Fruit fly (Drosophila melanogaster) whole organism, embryonic: Measurements from ENCODE around the gene CG9263.

Experiments
- CG10543 ChIP-seq: fragments of 200-800 bp; sonication (Bioruptor generic); optimal IDR thresholded peaks from 3 replicates; lab custom pipeline; 2017; ENCODE audit warnings: missing biosample characterization, mild to moderate bottlenecking, missing genetic modification characterization, moderate library complexity
- CG11247 ChIP-seq: fragments of 200-800 bp; sonication (Bioruptor generic); IDR thresholded peaks from 2 replicates; pipeline ENCODE4 v1.3.6; 2022; ENCODE audit warnings: missing biosample characterization, missing genetic modification characterization
- CG11723 ChIP-seq: fragments of 200-800 bp; sonication (Bioruptor generic); optimal IDR thresholded peaks from 2 replicates; lab custom pipeline; 2017; ENCODE audit warnings: missing biosample characterization, mild to moderate bottlenecking, missing genetic modification characterization
- CG14860 ChIP-seq: fragments of 200-800 bp; sonication (Bioruptor generic); IDR thresholded peaks from 3 replicates; pipeline ENCODE4 v1.3.6; 2022; ENCODE audit warnings: missing biosample characterization, missing genetic modification characterization; ENCODE audit not compliant: partially characterized antibody
- CG1529 ChIP-seq: fragments of 200-800 bp; sonication (Bioruptor generic); optimal IDR thresholded peaks from 3 replicates; lab custom pipeline; 2018; ENCODE audit warnings: missing biosample characterization, missing genetic modification characterization
- CG15601 ChIP-seq: fragments of 200-800 bp; sonication (Bioruptor generic); optimal IDR thresholded peaks from 3 replicates; lab custom pipeline; 2019; ENCODE audit warnings: missing biosample characterization, mild to moderate bottlenecking, missing genetic modification characterization, moderate library complexity
- CG17829 ChIP-seq: fragments of 200-800 bp; optimal IDR thresholded peaks from 2 replicates; lab custom pipeline; 2019; ENCODE audit warnings: missing biosample characterization, mild to moderate bottlenecking, missing genetic modification characterization, moderate library complexity
- CG18011 ChIP-seq: fragments of 200-800 bp; sonication (Bioruptor generic); optimal IDR thresholded peaks from 2 replicates; lab custom pipeline; 2017; ENCODE audit warnings: missing biosample characterization, missing genetic modification characterization, mild to moderate bottlenecking, moderate library complexity, missing genotype
- CG33557 ChIP-seq: fragments of 200-800 bp; sonication (Bioruptor generic); optimal IDR thresholded peaks from 2 replicates; lab custom pipeline; 2019; ENCODE audit warnings: missing biosample characterization, mild to moderate bottlenecking, missing genetic modification characterization, moderate library complexity
- CG3407 ChIP-seq: fragments of 200-800 bp; sonication (Bioruptor generic); optimal IDR thresholded peaks from 2 replicates; lab custom pipeline; 2018; ENCODE audit warnings: missing biosample characterization, mild to moderate bottlenecking, missing genetic modification characterization
- CG34376 ChIP-seq: fragments of 200-800 bp; sonication (Bioruptor generic); optimal IDR thresholded peaks from 2 replicates; lab custom pipeline; 2018; ENCODE audit warnings: missing biosample characterization, mild to moderate bottlenecking, missing genetic modification characterization
- CG3847 ChIP-seq: fragments of 200-800 bp; sonication (Bioruptor generic); IDR thresholded peaks from 2 replicates; pipeline ENCODE4 v1.3.6; 2022; ENCODE audit warnings: missing biosample characterization, missing genetic modification characterization
- CG7963 ChIP-seq: fragments of 200-800 bp; sonication (Bioruptor generic); IDR thresholded peaks from 3 replicates; pipeline ENCODE4 v1.3.6; 2022; ENCODE audit warnings: missing biosample characterization, missing genetic modification characterization; ENCODE audit not compliant: partially characterized antibody
- CG8388 ChIP-seq: fragments of 200-800 bp; sonication (Bioruptor generic); optimal IDR thresholded peaks from 2 replicates; lab custom pipeline; 2019; ENCODE audit warnings: missing biosample characterization, mild to moderate bottlenecking, missing genetic modification characterization, moderate library complexity
- CG8765 ChIP-seq: fragments of 200-800 bp; sonication (Bioruptor generic); IDR thresholded peaks from 2 replicates; pipeline ENCODE4 v1.3.6; 2022; ENCODE audit warnings: missing biosample characterization, missing genetic modification characterization
- CG9609 ChIP-seq: fragments of 200-800 bp; sonication (Bioruptor generic); optimal IDR thresholded peaks from 3 replicates; lab custom pipeline; 2016; ENCODE audit warnings: missing biosample characterization, missing genetic modification characterization
- Dfd ChIP-seq, 2 experiments: fragments of >200 bp; optimal IDR thresholded peaks; 2 replicates each; lab custom pipeline; 2017; ENCODE audit warnings: missing biosample characterization in 2 of 2, missing genetic modification characterization in 2 of 2
- GATAe ChIP-seq: fragments of 200-800 bp; sonication (Bioruptor generic); conservative IDR thresholded peaks from 2 replicates; pipeline ENCODE4 v1.3.6; 2022; ENCODE audit warnings: missing biosample characterization, missing genetic modification characterization
- Hmr ChIP-seq: fragments of 200-800 bp; sonication (Bioruptor generic); optimal IDR thresholded peaks from 3 replicates; lab custom pipeline; 2017; ENCODE audit warnings: mild to moderate bottlenecking, missing biosample characterization, missing genetic modification reagents, missing genetic modification characterization
- Jarid2 ChIP-seq: fragments of 200-800 bp; sonication (Bioruptor generic); optimal IDR thresholded peaks from 3 replicates; lab custom pipeline; 2017; ENCODE audit warnings: mild to moderate bottlenecking, missing biosample characterization, missing genetic modification reagents, missing genetic modification characterization
- MESR4 ChIP-seq: fragments of 200-800 bp; sonication (Bioruptor generic); optimal IDR thresholded peaks from 2 replicates; lab custom pipeline; 2018; ENCODE audit warnings: missing biosample characterization, mild to moderate bottlenecking, missing genetic modification characterization, moderate library complexity
- Max ChIP-seq: fragments of 200-800 bp; sonication (Bioruptor generic); optimal IDR thresholded peaks from 2 replicates; lab custom pipeline; 2016; ENCODE audit warnings: missing biosample characterization, mild to moderate bottlenecking, missing genetic modification characterization
- NK7.1 ChIP-seq: fragments of 200-800 bp; sonication (Bioruptor generic); optimal IDR thresholded peaks from 3 replicates; lab custom pipeline; 2016; ENCODE audit warnings: missing biosample characterization, missing genetic modification characterization
- Opbp ChIP-seq: fragments of 200-800 bp; sonication (Bioruptor generic); IDR thresholded peaks from 3 replicates; pipeline ENCODE4 v1.3.6; 2022; ENCODE audit warnings: missing biosample characterization, missing genetic modification characterization; ENCODE audit not compliant: partially characterized antibody
- Rx ChIP-seq: fragments of 200-800 bp; sonication (Bioruptor generic); IDR thresholded peaks from 2 replicates; pipeline ENCODE4 v1.3.6; 2022; ENCODE audit warnings: missing biosample characterization, missing genetic modification characterization
- Scr ChIP-seq: fragments of 200-800 bp; sonication (Bioruptor generic); IDR thresholded peaks from 2 replicates; pipeline ENCODE4 v1.3.6; 2022; ENCODE audit warnings: missing biosample characterization, missing genetic modification characterization; ENCODE audit not compliant: partially characterized antibody
- ab ChIP-seq: fragments of 200-800 bp; sonication (Bioruptor generic); optimal IDR thresholded peaks from 2 replicates; lab custom pipeline; 2016; ENCODE audit warnings: missing biosample characterization, missing genetic modification characterization
- abd-A ChIP-seq: fragments of 200-800 bp; sonication (Bioruptor generic); optimal IDR thresholded peaks from 3 replicates; lab custom pipeline; 2019; ENCODE audit warnings: missing biosample characterization, mild to moderate bottlenecking, missing genetic modification characterization, moderate library complexity
- ara ChIP-seq: fragments of 200-800 bp; sonication (Bioruptor generic); IDR thresholded peaks from 2 replicates; pipeline ENCODE4 v1.3.6; 2022; ENCODE audit warnings: missing biosample characterization, missing genetic modification characterization
- bab2 ChIP-seq: fragments of 200-800 bp; sonication (Bioruptor generic); optimal IDR thresholded peaks from 2 replicates; lab custom pipeline; 2016; ENCODE audit warnings: missing biosample characterization, missing genetic modification characterization
- bigmax ChIP-seq: fragments of 200-800 bp; sonication (Bioruptor generic); optimal IDR thresholded peaks from 2 replicates; lab custom pipeline; 2018; ENCODE audit warnings: missing biosample characterization, mild to moderate bottlenecking, missing genetic modification characterization
- chm ChIP-seq: fragments of 200-800 bp; sonication (Bioruptor generic); IDR thresholded peaks from 2 replicates; pipeline ENCODE4 v1.3.6; 2022; ENCODE audit warnings: missing biosample characterization, missing genetic modification characterization
- dimm ChIP-seq: fragments of 200-800 bp; sonication (Bioruptor generic); IDR thresholded peaks from 2 replicates; pipeline ENCODE4 v1.3.6; 2022; ENCODE audit warnings: missing biosample characterization, missing genetic modification characterization
- dmrt11E ChIP-seq: fragments of 200-800 bp; sonication (Bioruptor generic); optimal IDR thresholded peaks from 3 replicates; lab custom pipeline; 2018; ENCODE audit warnings: missing biosample characterization, mild to moderate bottlenecking, missing genetic modification characterization, moderate library complexity
- eve ChIP-seq, 2 experiments: fragments of >200 bp; optimal IDR thresholded peaks; 2 replicates each; lab custom pipeline; 2017; ENCODE audit warnings: missing biosample characterization in 2 of 2, missing genetic modification characterization in 2 of 2
- fru ChIP-seq: fragments of >200 bp; optimal IDR thresholded peaks from 2 replicates; lab custom pipeline; 2017
- grn ChIP-seq: fragments of 200-800 bp; sonication (Bioruptor generic); optimal IDR thresholded peaks from 3 replicates; lab custom pipeline; 2017; ENCODE audit warnings: missing biosample characterization, missing genetic modification characterization
- gro ChIP-seq: fragments of 200-800 bp; sonication (Bioruptor generic); optimal IDR thresholded peaks from 2 replicates; lab custom pipeline; 2016; ENCODE audit warnings: missing biosample characterization, missing genetic modification characterization
- nerfin-2 ChIP-seq: fragments of 200-800 bp; sonication (Bioruptor generic); IDR thresholded peaks from 2 replicates; pipeline ENCODE4 v1.3.6; 2022; ENCODE audit warnings: missing biosample characterization, missing genetic modification characterization; ENCODE audit not compliant: partially characterized antibody
- oc ChIP-seq: fragments of 200-800 bp; sonication (Bioruptor generic); optimal IDR thresholded peaks from 2 replicates; lab custom pipeline; 2018; ENCODE audit warnings: missing biosample characterization, mild to moderate bottlenecking, missing genetic modification characterization, moderate library complexity
- p53 ChIP-seq: fragments of 200-800 bp; sonication (Bioruptor generic); optimal IDR thresholded peaks from 2 replicates; lab custom pipeline; 2016; ENCODE audit warnings: missing biosample characterization, missing genetic modification characterization
- psq ChIP-seq: fragments of 200-800 bp; sonication (Bioruptor generic); optimal IDR thresholded peaks from 2 replicates; lab custom pipeline; 2017; ENCODE audit warnings: missing biosample characterization, missing genetic modification characterization
- pzg ChIP-seq: fragments of 200-800 bp; sonication (Bioruptor generic); optimal IDR thresholded peaks from 3 replicates; lab custom pipeline; 2018; ENCODE audit warnings: missing biosample characterization, mild to moderate bottlenecking, missing genetic modification characterization, moderate library complexity
- ro ChIP-seq: fragments of 200-800 bp; sonication (Bioruptor generic); IDR thresholded peaks from 2 replicates; pipeline ENCODE4 v1.3.6; 2022; ENCODE audit warnings: missing biosample characterization, missing genetic modification characterization
- slbo ChIP-seq: fragments of 200-800 bp; sonication (Bioruptor generic); IDR thresholded peaks from 2 replicates; pipeline ENCODE4 v1.3.6; 2022; ENCODE audit warnings: missing biosample characterization, missing genetic modification characterization
- slou ChIP-seq: fragments of 200-800 bp; sonication (Bioruptor generic); optimal IDR thresholded peaks from 3 replicates; lab custom pipeline; 2016; ENCODE audit warnings: missing biosample characterization, missing genetic modification characterization
- tgo ChIP-seq: fragments of 200-800 bp; sonication (Bioruptor generic); IDR thresholded peaks from 3 replicates; pipeline ENCODE4 v1.3.6; 2022; ENCODE audit warnings: missing biosample characterization, missing genetic modification characterization
- ttk ChIP-seq: fragments of 200-800 bp; sonication (Bioruptor generic); IDR thresholded peaks from 2 replicates; pipeline ENCODE4 v2.1.2; 2022; ENCODE audit warnings: missing biosample characterization, missing genetic modification characterization
- twi ChIP-seq: fragments of 200-800 bp; optimal IDR thresholded peaks from 2 replicates; lab custom pipeline; 2019; ENCODE audit warnings: missing biosample characterization, mild to moderate bottlenecking, missing genetic modification characterization, moderate library complexity

CG9263 gene

dm6 chr2L:13547738-13548726 is 5.7 kb upstream of the CG9263 start (continued):
- TF ChIP-seq nerfin-2 (GFP tag; lab: Robert Waterston, UW) (no peak), dimm (GFP tag; lab: Robert Waterston, UW) (no peak), bab2 (GFP tag; lab: Kevin White, UChicago) (peak; percentile 42), eve (GFP tag; optimal IDR thresholded peaks at IDR 0.05; lab: Kevin White, UChicago) (no peak), Dfd (GFP tag; optimal IDR thresholded peaks at IDR 0.05; lab: Kevin White, UChicago) (peak in 1 of 2 experiments; percentile 72), CG3847 (no peak), CG17829 (tag; lab: Kevin White, UChicago) (peak; percentile 12), chm (GFP tag; lab: Robert Waterston, UW) (no peak), ro (GFP tag; lab: Robert Waterston, UW) (no peak), CG14860 (GFP tag; lab: Robert Waterston, UW) (no peak), Jarid2 (GFP tag; lab: Kevin White, UChicago) (no peak), CG11247 (GFP tag; lab: Robert Waterston, UW) (no peak), grn (GFP tag; lab: Kevin White, UChicago) (no peak), CG9609 (GFP tag; lab: Kevin White, UChicago) (peak; percentile 68), gro (peak; percentile 6), ara (GFP tag; lab: Robert Waterston, UW) (no peak), CG11723 (GFP tag; lab: Kevin White, UChicago) (no peak), MESR4 (GFP tag; lab: Kevin White, UChicago) (no peak), ab (GFP tag; lab: Kevin White, UChicago) (no peak), pzg (no peak), ttk (GFP tag; lab: Robert Waterston, UW) (0 out of 2 replicates have a peak, but pooled peaks have one; percentile 35), bigmax (GFP tag; lab: Kevin White, UChicago) (no peak), CG7963 (0 out of 3 replicates have a peak, but pooled peaks have one; percentile 27), CG33557 (GFP tag; lab: Kevin White, UChicago) (no peak), abd-A (tag; lab: Kevin White, UChicago) (peak; percentile 92), CG3407 (no peak), CG8388 (GFP tag; lab: Kevin White, UChicago) (peak; percentile 11), tgo (no peak), slbo (GFP tag; lab: Robert Waterston, UW) (peak; percentile 63), CG15601 (tag; lab: Kevin White, UChicago) (no peak), twi (tag; lab: Kevin White, UChicago) (peak; percentile 14), slou (GFP tag; lab: Kevin White, UChicago) (no peak), Max (GFP tag; lab: Kevin White, UChicago) (peak; percentile 27), p53 (GFP tag; lab: Kevin White, UChicago) (no peak), Scr (GFP tag; lab: Robert Waterston, UW) (no peak), CG34376 (GFP tag; lab: Kevin White, UChicago) (peak; percentile 40), GATAe (GFP tag; lab: Robert Waterston, UW) (no peak), dmrt11E (tag; lab: Kevin White, UChicago) (peak; percentile 58), CG1529 (GFP tag; lab: Kevin White, UChicago) (no peak), fru (lab: Kevin White, UChicago) (no peak), CG8765 (GFP tag; lab: Robert Waterston, UW) (no peak), Opbp (GFP tag; lab: Robert Waterston, UW) (peak; percentile 60; the same call in 1 of the 3 replicates), CG10543 (GFP tag; lab: Kevin White, UChicago) (peak; percentile 20), Hmr (GFP tag; lab: Kevin White, UChicago) (peak; percentile 58), Rx (GFP tag; lab: Robert Waterston, UW) (no peak), oc (no peak), NK7.1 (GFP tag; lab: Kevin White, UChicago) (no peak), CG18011 (GFP tag; lab: Kevin White, UChicago) (no peak), psq (no peak)
